Fruit fly (Drosophila melanogaster) whole organism, embryonic: ENCODE data around the gene CG16789.

Source experiments
- B-H2 ChIP-seq: fragments of 200-800 bp; sonication (Bioruptor generic); optimal IDR thresholded peaks from 2 replicates; lab custom pipeline; 2018; ENCODE audit warnings: missing biosample characterization, mild to moderate bottlenecking, missing genetic modification characterization
- C15 ChIP-seq: fragments of 200-800 bp; sonication (Bioruptor generic); IDR thresholded peaks from 3 replicates; pipeline ENCODE4 v1.3.6; 2022; ENCODE audit warnings: missing biosample characterization, missing genetic modification characterization
- CG10274 ChIP-seq: fragments of 200-800 bp; sonication (Bioruptor generic); optimal IDR thresholded peaks from 3 replicates; lab custom pipeline; 2017; ENCODE audit warnings: missing biosample characterization, mild to moderate bottlenecking, missing genetic modification characterization
- CG10565 ChIP-seq: fragments of 200-800 bp; sonication (Bioruptor generic); optimal IDR thresholded peaks from 3 replicates; lab custom pipeline; 2016; ENCODE audit warnings: missing biosample characterization, mild to moderate bottlenecking, missing genetic modification characterization
- CG11085 ChIP-seq: fragments of 200-800 bp; sonication (Bioruptor generic); IDR thresholded peaks from 2 replicates; pipeline ENCODE4 v1.3.6; 2022; ENCODE audit warnings: missing biosample characterization, missing genetic modification characterization
- CG11398 ChIP-seq: fragments of 200-800 bp; sonication (Bioruptor generic); optimal IDR thresholded peaks from 2 replicates; lab custom pipeline; 2016; ENCODE audit warnings: missing biosample characterization, missing genetic modification characterization
- CG13624 ChIP-seq: fragments of 200-800 bp; sonication (Bioruptor generic); optimal IDR thresholded peaks from 2 replicates; lab custom pipeline; 2016; ENCODE audit warnings: missing biosample characterization, missing genetic modification characterization
- CG13775 ChIP-seq: fragments of 200-800 bp; sonication (Bioruptor generic); optimal IDR thresholded peaks from 3 replicates; lab custom pipeline; 2017; ENCODE audit warnings: missing biosample characterization, mild to moderate bottlenecking, missing genetic modification characterization
- CG17802 ChIP-seq: fragments of 200-800 bp; sonication (Bioruptor generic); optimal IDR thresholded peaks from 2 replicates; lab custom pipeline; 2018; ENCODE audit warnings: missing biosample characterization, mild to moderate bottlenecking, missing genetic modification characterization, moderate library complexity
- CG18011 ChIP-seq: fragments of 200-800 bp; sonication (Bioruptor generic); optimal IDR thresholded peaks from 2 replicates; lab custom pipeline; 2017; ENCODE audit warnings: missing biosample characterization, missing genetic modification characterization, mild to moderate bottlenecking, moderate library complexity, missing genotype
- CG2116 ChIP-seq: fragments of 200-800 bp; sonication (Bioruptor generic); optimal IDR thresholded peaks from 3 replicates; lab custom pipeline; 2018; ENCODE audit warnings: missing biosample characterization, mild to moderate bottlenecking, missing genetic modification characterization
- CG2875 ChIP-seq: fragments of 200-800 bp; sonication (Bioruptor generic); optimal IDR thresholded peaks from 2 replicates; lab custom pipeline; 2017; ENCODE audit warnings: missing biosample characterization, mild to moderate bottlenecking, missing genetic modification characterization, missing genetic modification reagents
- CG30020 ChIP-seq: fragments of 200-800 bp; optimal IDR thresholded peaks from 2 replicates; lab custom pipeline; 2019; ENCODE audit warnings: missing biosample characterization, mild to moderate bottlenecking, missing genetic modification characterization, moderate library complexity
- CG32772 ChIP-seq: fragments of 200-800 bp; sonication (Bioruptor generic); IDR thresholded peaks from 2 replicates; pipeline ENCODE4 v1.3.6; 2022; ENCODE audit warnings: missing biosample characterization, missing genetic modification characterization
- CG3847 ChIP-seq: fragments of 200-800 bp; sonication (Bioruptor generic); IDR thresholded peaks from 2 replicates; pipeline ENCODE4 v1.3.6; 2022; ENCODE audit warnings: missing biosample characterization, missing genetic modification characterization
- CG43689 ChIP-seq: fragments of 200-800 bp; sonication (Bioruptor generic); IDR thresholded peaks from 2 replicates; pipeline ENCODE4 v1.3.6; 2022; ENCODE audit warnings: missing biosample characterization, missing genetic modification characterization
- CG6689 ChIP-seq: fragments of 200-800 bp; sonication (Bioruptor generic); IDR thresholded peaks from 2 replicates; pipeline ENCODE4 v1.3.6; 2022; ENCODE audit warnings: missing biosample characterization, missing genetic modification characterization
- CG6765 ChIP-seq: fragments of 200-800 bp; sonication (Bioruptor generic); optimal IDR thresholded peaks from 3 replicates; lab custom pipeline; 2017; ENCODE audit warnings: missing biosample characterization, mild to moderate bottlenecking, missing genetic modification characterization
- CG6854 ChIP-seq: fragments of 200-800 bp; sonication (Bioruptor generic); optimal IDR thresholded peaks from 3 replicates; lab custom pipeline; 2017; ENCODE audit warnings: missing biosample characterization, mild to moderate bottlenecking, missing genetic modification characterization
- CG7271 ChIP-seq: fragments of 200-800 bp; sonication (Bioruptor generic); optimal IDR thresholded peaks from 2 replicates; lab custom pipeline; 2018; ENCODE audit warnings: missing biosample characterization, mild to moderate bottlenecking, missing genetic modification characterization, moderate library complexity
- CTCF ChIP-seq: fragments of 200-800 bp; sonication (Bioruptor generic); optimal IDR thresholded peaks from 2 replicates; lab custom pipeline; 2017; ENCODE audit warnings: missing biosample characterization, mild to moderate bottlenecking, missing genetic modification characterization, moderate library complexity
- Dek ChIP-seq: fragments of 200-800 bp; sonication (Bioruptor generic); optimal IDR thresholded peaks from 3 replicates; lab custom pipeline; 2019; ENCODE audit warnings: missing biosample characterization, mild to moderate bottlenecking, missing genetic modification characterization, moderate library complexity
- Dip3 ChIP-seq: fragments of 200-800 bp; sonication (Bioruptor generic); optimal IDR thresholded peaks from 3 replicates; lab custom pipeline; 2016; ENCODE audit warnings: missing biosample characterization, missing genetic modification characterization
- Doc3 ChIP-seq: fragments of 200-800 bp; sonication (Bioruptor generic); IDR thresholded peaks from 3 replicates; pipeline ENCODE4 v1.3.6; 2022; ENCODE audit warnings: missing biosample characterization, missing genetic modification characterization; ENCODE audit not compliant: partially characterized antibody
- ERR ChIP-seq: fragments of 200-800 bp; sonication (Bioruptor generic); optimal IDR thresholded peaks from 2 replicates; lab custom pipeline; 2016; ENCODE audit warnings: missing biosample characterization, missing genetic modification characterization
- Hr39 ChIP-seq: fragments of >200 bp; optimal IDR thresholded peaks from 2 replicates; lab custom pipeline; 2017
- Hsf ChIP-seq: fragments of 200-800 bp; sonication (Bioruptor generic); optimal IDR thresholded peaks from 3 replicates; lab custom pipeline; 2016; ENCODE audit warnings: missing biosample characterization, missing genetic modification characterization
- Max ChIP-seq: fragments of 200-800 bp; sonication (Bioruptor generic); optimal IDR thresholded peaks from 2 replicates; lab custom pipeline; 2016; ENCODE audit warnings: missing biosample characterization, mild to moderate bottlenecking, missing genetic modification characterization
- Myb ChIP-seq: fragments of 200-800 bp; sonication (Bioruptor generic); optimal IDR thresholded peaks from 2 replicates; lab custom pipeline; 2016; ENCODE audit warnings: missing biosample characterization, missing genetic modification characterization
- Rx ChIP-seq: fragments of 200-800 bp; sonication (Bioruptor generic); IDR thresholded peaks from 2 replicates; pipeline ENCODE4 v1.3.6; 2022; ENCODE audit warnings: missing biosample characterization, missing genetic modification characterization
- Tbp ChIP-seq: fragments of >200 bp; optimal IDR thresholded peaks from 2 replicates; lab custom pipeline; 2018; ENCODE audit warnings: missing biosample characterization, missing genetic modification characterization
- Usf ChIP-seq: fragments of 200-800 bp; sonication (Bioruptor generic); optimal IDR thresholded peaks from 2 replicates; lab custom pipeline; 2017; ENCODE audit warnings: missing genotype, missing biosample characterization, missing genetic modification characterization
- az2 ChIP-seq: fragments of 200-800 bp; sonication (Bioruptor generic); optimal IDR thresholded peaks from 3 replicates; lab custom pipeline; 2016; ENCODE audit warnings: missing biosample characterization, missing genetic modification characterization
- cad ChIP-seq: fragments of >200 bp; optimal IDR thresholded peaks from 2 replicates; lab custom pipeline; 2017; ENCODE audit warnings: missing biosample characterization, missing genetic modification characterization
- chinmo ChIP-seq: fragments of 200-800 bp; sonication (Bioruptor generic); IDR thresholded peaks from 4 replicates; pipeline ENCODE4 v1.3.6; 2022; ENCODE audit warnings: missing biosample characterization, missing genetic modification characterization; ENCODE audit not compliant: partially characterized antibody
- ci ChIP-seq: fragments of 200-800 bp; sonication (Bioruptor generic); IDR thresholded peaks from 3 replicates; pipeline ENCODE4 v1.3.6; 2022; ENCODE audit warnings: missing biosample characterization, missing genetic modification characterization
- danr ChIP-seq: fragments of 200-800 bp; sonication (Bioruptor generic); IDR thresholded peaks from 2 replicates; pipeline ENCODE4 v1.3.6; 2022; ENCODE audit warnings: missing biosample characterization, missing genetic modification characterization
- gce ChIP-seq: fragments of 200-800 bp; sonication (Bioruptor generic); IDR thresholded peaks from 3 replicates; pipeline ENCODE4 v1.3.6; 2022; ENCODE audit warnings: missing biosample characterization, missing genetic modification characterization
- grn ChIP-seq: fragments of 200-800 bp; sonication (Bioruptor generic); optimal IDR thresholded peaks from 3 replicates; lab custom pipeline; 2017; ENCODE audit warnings: missing biosample characterization, missing genetic modification characterization
- gsb-n ChIP-seq: fragments of 200-800 bp; sonication (Bioruptor generic); optimal IDR thresholded peaks from 3 replicates; lab custom pipeline; 2018; ENCODE audit warnings: missing biosample characterization, mild to moderate bottlenecking, missing genetic modification characterization
- ham ChIP-seq: fragments of 200-800 bp; sonication (Bioruptor generic); IDR thresholded peaks from 2 replicates; pipeline ENCODE4 v1.3.6; 2022; ENCODE audit warnings: missing biosample characterization, missing genetic modification characterization
- hkb ChIP-seq, 2 experiments: fragments of 200-800 bp in 1 of 2; fragments of >200 bp in 1 of 2; sonication (Bioruptor generic) in 1 of 2; IDR thresholded peaks in 1 of 2; optimal IDR thresholded peaks in 1 of 2; 2 replicates each; pipeline versions ENCODE4 v1.3.6 to Lab custom; 2017 to 2022; ENCODE audit warnings: missing biosample characterization in 1 of 2, missing genetic modification characterization in 1 of 2
- klu ChIP-seq: fragments of 200-800 bp; sonication (Bioruptor generic); IDR thresholded peaks from 2 replicates; pipeline ENCODE4 v1.3.6; 2022; ENCODE audit warnings: missing biosample characterization, missing genetic modification characterization
- oc ChIP-seq: fragments of 200-800 bp; sonication (Bioruptor generic); optimal IDR thresholded peaks from 2 replicates; lab custom pipeline; 2018; ENCODE audit warnings: missing biosample characterization, mild to moderate bottlenecking, missing genetic modification characterization, moderate library complexity
- peb ChIP-seq: fragments of 200-800 bp; sonication (Bioruptor generic); IDR thresholded peaks from 2 replicates; pipeline ENCODE4 v1.3.6; 2022; ENCODE audit warnings: missing biosample characterization, missing genetic modification characterization
- slou ChIP-seq: fragments of 200-800 bp; sonication (Bioruptor generic); optimal IDR thresholded peaks from 3 replicates; lab custom pipeline; 2016; ENCODE audit warnings: missing biosample characterization, missing genetic modification characterization
- ssp ChIP-seq: fragments of 200-800 bp; sonication (Bioruptor generic); IDR thresholded peaks from 2 replicates; pipeline ENCODE4 v1.3.6; 2022; ENCODE audit warnings: missing biosample characterization, missing genetic modification characterization
- trem ChIP-seq: fragments of 200-800 bp; optimal IDR thresholded peaks from 3 replicates; lab custom pipeline; 2019; ENCODE audit warnings: missing biosample characterization, mild to moderate bottlenecking, missing genetic modification characterization, moderate library complexity
- unc-4 ChIP-seq: fragments of 200-800 bp; sonication (Bioruptor generic); IDR thresholded peaks from 2 replicates; pipeline ENCODE4 v1.3.6; 2022; ENCODE audit warnings: missing biosample characterization, missing genetic modification characterization; ENCODE audit not compliant: partially characterized antibody
- unpg ChIP-seq: fragments of 200-800 bp; sonication (Bioruptor generic); optimal IDR thresholded peaks from 3 replicates; lab custom pipeline; 2018; ENCODE audit warnings: missing biosample characterization, mild to moderate bottlenecking, missing genetic modification characterization, moderate library complexity
- z ChIP-seq: fragments of 200-800 bp; sonication (Bioruptor generic); IDR thresholded peaks from 3 replicates; pipeline ENCODE4 v1.3.6; 2022; ENCODE audit warnings: missing biosample characterization, missing genetic modification characterization
- zf30C ChIP-seq: fragments of 200-800 bp; sonication (Bioruptor generic); optimal IDR thresholded peaks from 3 replicates; lab custom pipeline; 2018; ENCODE audit warnings: missing biosample characterization, mild to moderate bottlenecking, missing genetic modification characterization

Gene CG16789

DNA sequence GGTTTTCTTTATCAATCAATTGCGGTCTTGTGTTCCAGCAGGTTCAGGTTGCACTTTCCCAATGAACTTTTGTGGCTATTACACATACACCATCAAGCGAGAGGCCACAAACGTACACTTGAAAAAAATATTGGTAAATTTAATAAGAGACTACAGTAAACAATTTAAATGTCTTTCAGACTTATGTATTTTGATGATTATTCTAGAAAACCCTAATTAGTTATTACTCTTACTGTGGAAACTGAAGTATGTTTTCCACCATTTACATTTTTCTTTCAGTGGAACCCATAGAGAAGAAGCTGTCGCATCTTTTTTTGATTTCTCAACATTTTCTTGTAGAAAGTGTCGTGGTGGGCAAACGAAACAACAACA, 31.9 kb upstream of the CG16789 start (continued):
- TF ChIP-seq cad (GFP tag; lab: Kevin White, UChicago), result no peak
- TF ChIP-seq unpg, result peak; percentile 97
- TF ChIP-seq CG3847, result no peak; the same call in 1 of the 2 replicates
- TF ChIP-seq unc-4, result no peak
- peak; percentile 89 for TF ChIP-seq CG13624 (GFP tag; lab: Kevin White, UChicago)
- peak; percentile 85 for TF ChIP-seq Rx (GFP tag; lab: Robert Waterston, UW)
- TF ChIP-seq grn, result no peak
- TF ChIP-seq CG2875 (GFP tag; lab: Kevin White, UChicago), result peak; percentile 93
- TF ChIP-seq ERR (GFP tag; lab: Kevin White, UChicago), result peak; percentile 56
- TF ChIP-seq CG7271 (tag; lab: Kevin White, UChicago), result peak; percentile 39
- peak; percentile 97 for TF ChIP-seq gsb-n (tag; lab: Kevin White, UChicago)
- TF ChIP-seq Usf (GFP tag; lab: Kevin White, UChicago), result peak; percentile 52
- peak; percentile 83; the same call in 2 of the 3 replicates for TF ChIP-seq C15
- TF ChIP-seq CTCF (GFP tag; lab: Kevin White, UChicago), result peak; percentile 65
- peak; percentile 90 for TF ChIP-seq Dek
- peak; percentile 96 for TF ChIP-seq az2 (GFP tag; lab: Kevin White, UChicago)
- TF ChIP-seq hkb (optimal IDR thresholded peaks at IDR 0.05; lab: Kevin White, UChicago), result no peak
- peak; percentile 93 for TF ChIP-seq hkb (GFP tag; IDR thresholded peaks at IDR 0.05; lab: Robert Waterston, UW)
- TF ChIP-seq Doc3, result no peak
- TF ChIP-seq z, result 0 out of 3 replicates have a peak, but pooled peaks have one; percentile 19
- peak; percentile 83 for TF ChIP-seq CG13775 (GFP tag; lab: Kevin White, UChicago)
- TF ChIP-seq Dip3 (GFP tag; lab: Kevin White, UChicago), result peak; percentile 88
- TF ChIP-seq ssp (GFP tag; lab: Robert Waterston, UW), result peak; percentile 82
- TF ChIP-seq zf30C, result peak; percentile 58
- TF ChIP-seq Myb (GFP tag; lab: Kevin White, UChicago), result peak; percentile 75
- peak; percentile 11 for TF ChIP-seq slou
- peak; percentile 91 for TF ChIP-seq CG6689
- TF ChIP-seq CG2116, result peak; percentile 60
- TF ChIP-seq ci (GFP tag; lab: Robert Waterston, UW), result peak; percentile 98
- TF ChIP-seq peb, result peak; percentile 82
- peak; percentile 55 for TF ChIP-seq CG6765 (GFP tag; lab: Kevin White, UChicago)
- TF ChIP-seq oc, result peak; percentile 95
- TF ChIP-seq klu (GFP tag; lab: Robert Waterston, UW), result peak; percentile 70
- TF ChIP-seq CG10565 (GFP tag; lab: Kevin White, UChicago), result peak; percentile 77
- no peak for TF ChIP-seq Tbp
- TF ChIP-seq chinmo (GFP tag; lab: Robert Waterston, UW), result no peak
- peak; percentile 73 for TF ChIP-seq CG30020 (tag; lab: Kevin White, UChicago)
- TF ChIP-seq Hsf, result peak; percentile 92
- peak; percentile 93 for TF ChIP-seq trem (tag; lab: Kevin White, UChicago)
- TF ChIP-seq CG6854, result peak; percentile 76
- peak; percentile 94 for TF ChIP-seq gce (GFP tag; lab: Robert Waterston, UW)
- 0 out of 2 replicates have a peak, but pooled peaks have one; percentile 21 for TF ChIP-seq ham (GFP tag; lab: Robert Waterston, UW)
- peak; percentile 94 for TF ChIP-seq CG11398 (GFP tag; lab: Kevin White, UChicago)
- peak; percentile 49 for TF ChIP-seq CG18011 (GFP tag; lab: Kevin White, UChicago)
- TF ChIP-seq Hr39 (lab: Kevin White, UChicago), result no peak
- TF ChIP-seq B-H2 (GFP tag; lab: Kevin White, UChicago), result peak; percentile 32
- TF ChIP-seq Max (GFP tag; lab: Kevin White, UChicago), result peak; percentile 86
- TF ChIP-seq CG43689 (GFP tag; lab: Robert Waterston, UW), result no peak; the same call in none of the 2 replicates
- peak; percentile 79 for TF ChIP-seq CG17802 (tag; lab: Kevin White, UChicago)
- peak; percentile 93 for TF ChIP-seq CG32772 (GFP tag; lab: Robert Waterston, UW)
- TF ChIP-seq CG11085 (GFP tag; lab: Robert Waterston, UW), result peak; percentile 78
- peak; percentile 82 for TF ChIP-seq danr (GFP tag; lab: Robert Waterston, UW)
- peak; percentile 61 for TF ChIP-seq CG10274 (GFP tag; lab: Kevin White, UChicago)
